Worm (Caenorhabditis elegans): Measurements from ENCODE around the gene F10D2.8.

DNA sequence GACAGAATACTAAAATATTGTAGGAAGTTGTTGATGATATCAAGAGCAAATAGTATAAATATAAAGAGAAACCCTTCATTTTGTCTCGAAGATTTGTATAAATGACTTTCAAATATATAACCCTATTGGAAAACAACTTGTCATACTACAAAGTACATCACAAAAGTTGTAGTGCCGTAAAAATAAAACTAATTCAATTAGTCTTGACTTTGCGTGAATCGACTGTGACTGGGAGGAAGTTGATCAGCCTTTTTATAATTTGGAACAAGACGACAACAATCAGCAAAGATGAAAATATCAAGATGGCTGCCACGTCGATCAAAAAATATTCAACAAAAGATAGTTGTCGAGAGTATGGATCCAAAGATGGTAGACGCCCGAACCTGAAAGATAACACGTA, 8.7 kb downstream of the F10D2.8 start, which contains the start of gene ugt-40:
- TF ChIP-seq rnt-1 (tag; optimal IDR thresholded peaks at IDR 0.05) (no peak), pha-4 (tag; optimal IDR thresholded peaks at IDR 0.05) (no peak), lim-6 (tag; optimal IDR thresholded peaks at IDR 0.05) (no peak), ama-1 (optimal IDR thresholded peaks at IDR 0.05) (no peak), elt-2 (tag; optimal IDR thresholded peaks at IDR 0.05) (no peak), ceh-19 (GFP tag; optimal IDR thresholded peaks at IDR 0.05) (no peak), hlh-6 (tag; optimal IDR thresholded peaks at IDR 0.05) (no peak), syd-9 (tag; optimal IDR thresholded peaks at IDR 0.05) (no peak)

Measured in whole organism, late embryonic.